Fruit fly (Drosophila melanogaster): ENCODE measurements around the gene Pvf1.

Gene Pvf1

dm6 chrX:18843229-18844033 is 10.9 kb downstream of the Pvf1 start, which contains the start of gene htk:
Gene htk (plus strand): TSS chrX:18843663.
- TF ChIP-seq Hr4 (GFP tag; optimal IDR thresholded peaks at IDR 0.05) (no peak), Smox (GFP tag; optimal IDR thresholded peaks at IDR 0.05) (peak; percentile 35), fd85E (GFP tag; optimal IDR thresholded peaks at IDR 0.05) (no peak), esn (GFP tag; optimal IDR thresholded peaks at IDR 0.05) (peak; percentile 67), CG10631 (GFP tag; optimal IDR thresholded peaks at IDR 0.05) (no peak), cyc (GFP tag; optimal IDR thresholded peaks at IDR 0.05) (peak; percentile 79), pdm3 (GFP tag; optimal IDR thresholded peaks at IDR 0.05) (peak; percentile 60), CG8319 (GFP tag; optimal IDR thresholded peaks at IDR 0.05) (no peak), fd59A (GFP tag; optimal IDR thresholded peaks at IDR 0.05) (no peak), CG6854 (GFP tag; optimal IDR thresholded peaks at IDR 0.05) (peak; percentile 7), CG9139 (GFP tag; optimal IDR thresholded peaks at IDR 0.05) (no peak), CG1621 (tag; optimal IDR thresholded peaks at IDR 0.05) (peak; percentile 17), Met (GFP tag; optimal IDR thresholded peaks at IDR 0.05) (peak; percentile 38), CG8632 (GFP tag; optimal IDR thresholded peaks at IDR 0.05) (no peak), dsx (GFP tag; optimal IDR thresholded peaks at IDR 0.05; ENCODE audit: poor library complexity, severe bottlenecking) (no peak), acj6 (GFP tag; optimal IDR thresholded peaks at IDR 0.05) (peak; percentile 40), Sox14 (GFP tag; optimal IDR thresholded peaks at IDR 0.05) (peak; percentile 40), fkh (GFP tag; optimal IDR thresholded peaks at IDR 0.05) (peak; percentile 42), CG10669 (GFP tag; optimal IDR thresholded peaks at IDR 0.05) (peak; percentile 3), CG31627 (GFP tag; optimal IDR thresholded peaks at IDR 0.05) (peak; percentile 78), CG6808 (GFP tag; optimal IDR thresholded peaks at IDR 0.05) (no peak), CG7368 (GFP tag; optimal IDR thresholded peaks at IDR 0.05) (peak; percentile 44), CG3919 (GFP tag; optimal IDR thresholded peaks at IDR 0.05) (peak; percentile 63), achi (GFP tag; optimal IDR thresholded peaks at IDR 0.05) (peak; percentile 11), lz (GFP tag; optimal IDR thresholded peaks at IDR 0.05) (peak; percentile 73), salr (GFP tag; optimal IDR thresholded peaks at IDR 0.05) (peak in 1 of 2 experiments; percentile 49), CG11762 (GFP tag; optimal IDR thresholded peaks at IDR 0.05; ENCODE audit: insufficient read depth) (no peak), Sox15 (GFP tag; optimal IDR thresholded peaks at IDR 0.05) (no peak), svp (GFP tag) (peak; percentile 57), vri (GFP tag; optimal IDR thresholded peaks at IDR 0.05) (peak; percentile 91), Lpt (GFP tag; optimal IDR thresholded peaks at IDR 0.05) (no peak), CG15336 (GFP tag; IDR thresholded peaks at IDR 0.05) (no peak), CG6792 (GFP tag; optimal IDR thresholded peaks at IDR 0.05) (peak; percentile 33), CG16779 (tag; optimal IDR thresholded peaks at IDR 0.05) (no peak), Ets21C (GFP tag; optimal IDR thresholded peaks at IDR 0.05) (peak; percentile 20), topi (GFP tag; optimal IDR thresholded peaks at IDR 0.05) (peak; percentile 52), CG3032 (tag; optimal IDR thresholded peaks at IDR 0.05) (peak; percentile 26), spab (GFP tag; optimal IDR thresholded peaks at IDR 0.05) (no peak), ss (GFP tag; optimal IDR thresholded peaks at IDR 0.05) (no peak), net (GFP tag; optimal IDR thresholded peaks at IDR 0.05) (no peak), eg (GFP tag; IDR thresholded peaks at IDR 0.05) (no peak), Eip78C (GFP tag) (peak; percentile 91), dac (GFP tag; optimal IDR thresholded peaks at IDR 0.05) (no peak), Hr39 (GFP tag; optimal IDR thresholded peaks at IDR 0.05) (peak; percentile 71), CG32006 (GFP tag; optimal IDR thresholded peaks at IDR 0.05) (no peak), OdsH (GFP tag; optimal IDR thresholded peaks at IDR 0.05) (peak; percentile 51)

All from whole organism, prepupa.